Comparison of ENCODE assay signal across 1 fruit fly cellular context in the genomic region with DNA sequence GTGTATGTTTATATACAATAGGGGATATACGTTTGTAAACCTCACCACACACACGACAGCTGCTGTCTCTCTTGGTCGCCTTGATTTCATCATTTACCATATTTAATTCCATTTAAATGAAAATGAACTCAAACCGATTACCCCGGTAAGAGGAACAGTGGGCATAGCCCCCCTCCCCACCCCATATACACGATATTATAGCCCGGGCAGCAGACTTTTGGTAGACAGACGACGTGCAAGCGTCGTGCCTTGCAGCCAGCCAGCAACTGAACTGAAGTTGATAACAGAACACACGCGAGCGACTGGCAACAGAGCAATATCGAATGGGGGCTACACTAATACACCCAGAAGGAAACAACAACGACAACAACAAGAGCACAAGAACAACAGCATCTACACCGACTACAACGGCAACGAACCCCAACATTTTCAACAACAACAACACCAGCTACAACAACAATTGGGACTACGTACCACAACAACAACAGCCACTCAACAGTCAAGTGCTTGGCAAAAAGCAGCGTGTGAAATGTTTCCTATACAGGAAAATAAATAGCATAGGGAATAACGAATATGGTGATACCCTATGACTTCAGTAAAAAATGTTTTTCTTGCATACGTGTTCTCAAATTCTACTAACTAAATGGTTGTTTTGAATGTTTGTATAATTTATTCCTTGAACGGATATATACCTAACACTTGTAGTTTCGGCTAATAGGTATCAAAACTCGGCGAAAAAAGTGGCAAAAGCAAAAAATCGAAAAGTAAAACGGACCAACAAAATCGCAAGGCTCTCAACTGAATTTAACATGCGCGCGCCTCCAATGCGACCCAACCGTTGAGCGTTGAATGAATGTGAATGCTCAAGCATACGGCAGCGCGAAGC.
A peak's percentile ranks its signal among the peaks of the same experiment; 100 is the strongest.
TF ChIP-seq lines count a peak whose summit lies in the region.

No protein-coding gene starts in this region.

TF ChIP-seq in whole organism, embryonic, 481 proteins besides CTCF, POLR2A, EP300 and RAD21 (continued from another document):
- peak; percentile 77 for TF ChIP-seq wor (GFP tag; IDR thresholded peaks at IDR 0.05; lab: Robert Waterston, UW)
- peak; percentile 55 for TF ChIP-seq CG11696 (GFP tag; IDR thresholded peaks at IDR 0.05; lab: Robert Waterston, UW)
- peak; percentile 55 for TF ChIP-seq ham (GFP tag; IDR thresholded peaks at IDR 0.05; lab: Robert Waterston, UW)
- peak; percentile 77 for TF ChIP-seq Sox100B (GFP tag; optimal IDR thresholded peaks at IDR 0.05; lab: Kevin White, UChicago)
- TF ChIP-seq CG15601 (tag; optimal IDR thresholded peaks at IDR 0.05; lab: Kevin White, UChicago) = peak; percentile 41
- peak; percentile 83 for TF ChIP-seq Mrtf (GFP tag; IDR thresholded peaks at IDR 0.05; lab: Robert Waterston, UW)
- peak; percentile 63 for TF ChIP-seq ATbp (GFP tag; optimal IDR thresholded peaks at IDR 0.05; lab: Kevin White, UChicago)
- peak; percentile 79 for TF ChIP-seq eyg (GFP tag; optimal IDR thresholded peaks at IDR 0.05; lab: Kevin White, UChicago)
- peak; percentile 97 for TF ChIP-seq mirr (GFP tag; optimal IDR thresholded peaks at IDR 0.05; lab: Kevin White, UChicago)
- peak; percentile 70 for TF ChIP-seq CG9817 (tag; optimal IDR thresholded peaks at IDR 0.05; lab: Kevin White, UChicago)
- no peak for TF ChIP-seq Tbp (GFP tag; optimal IDR thresholded peaks at IDR 0.05; lab: Kevin White, UChicago)
- TF ChIP-seq BtbVII (GFP tag; optimal IDR thresholded peaks at IDR 0.05; lab: Kevin White, UChicago) = peak; percentile 56
- TF ChIP-seq CG4360 (GFP tag; IDR thresholded peaks at IDR 0.05; lab: Robert Waterston, UW) = peak; percentile 100
- peak; percentile 71 for TF ChIP-seq zfh2 (GFP tag; optimal IDR thresholded peaks at IDR 0.05; lab: Kevin White, UChicago)
- peak; percentile 63 for TF ChIP-seq Bdp1 (GFP tag; optimal IDR thresholded peaks at IDR 0.05; lab: Kevin White, UChicago)
- peak; percentile 78 for TF ChIP-seq danr (GFP tag; IDR thresholded peaks at IDR 0.05; lab: Robert Waterston, UW)
- peak; percentile 71 for TF ChIP-seq slp2 (GFP tag; optimal IDR thresholded peaks at IDR 0.05; lab: Kevin White, UChicago)
- TF ChIP-seq CG4730 (GFP tag; IDR thresholded peaks at IDR 0.05; lab: Robert Waterston, UW) = peak; percentile 85
- TF ChIP-seq crc (GFP tag; optimal IDR thresholded peaks at IDR 0.05; lab: Kevin White, UChicago) = peak; percentile 83
- TF ChIP-seq pb (GFP tag; optimal IDR thresholded peaks at IDR 0.05; lab: Kevin White, UChicago) = peak; percentile 66
- peak; percentile 64 for TF ChIP-seq Opbp (GFP tag; IDR thresholded peaks at IDR 0.05; lab: Robert Waterston, UW; ENCODE audit: partially characterized antibody)
- peak; percentile 89 for TF ChIP-seq Deaf1 (tag; optimal IDR thresholded peaks at IDR 0.05; lab: Kevin White, UChicago)
- TF ChIP-seq cg (GFP tag; optimal IDR thresholded peaks at IDR 0.05; lab: Kevin White, UChicago) = peak; percentile 72
- TF ChIP-seq kni (GFP tag; optimal IDR thresholded peaks at IDR 0.05; lab: Kevin White, UChicago) = peak; percentile 39
- peak; percentile 89 for TF ChIP-seq CG15269 (tag; optimal IDR thresholded peaks at IDR 0.05; lab: Kevin White, UChicago)
- peak; percentile 62 for TF ChIP-seq Max (GFP tag; optimal IDR thresholded peaks at IDR 0.05; lab: Kevin White, UChicago)
- peak; percentile 76 for TF ChIP-seq Chrac-16 (GFP tag; optimal IDR thresholded peaks at IDR 0.05; lab: Kevin White, UChicago)
- TF ChIP-seq CG14860 (GFP tag; IDR thresholded peaks at IDR 0.05; lab: Robert Waterston, UW; ENCODE audit: partially characterized antibody) = no peak
- peak; percentile 8; the same call in 1 of the 2 replicates for TF ChIP-seq dan (GFP tag; IDR thresholded peaks at IDR 0.05; lab: Robert Waterston, UW)
- TF ChIP-seq CG15011 (GFP tag; optimal IDR thresholded peaks at IDR 0.05; lab: Kevin White, UChicago) = peak; percentile 76
- TF ChIP-seq CG10979 (tag; optimal IDR thresholded peaks at IDR 0.05; lab: Kevin White, UChicago) = peak; percentile 77
- peak; percentile 66 for TF ChIP-seq salm (tag; optimal IDR thresholded peaks at IDR 0.05; lab: Kevin White, UChicago)
- peak; percentile 96 for TF ChIP-seq sens (GFP tag; lab: Kevin White, UChicago)
- peak; percentile 74 for TF ChIP-seq ken (GFP tag; IDR thresholded peaks at IDR 0.05; lab: Robert Waterston, UW)
- peak; percentile 8 for TF ChIP-seq CG6854 (GFP tag; optimal IDR thresholded peaks at IDR 0.05; lab: Kevin White, UChicago)
- TF ChIP-seq lmd (GFP tag; IDR thresholded peaks at IDR 0.05; lab: Robert Waterston, UW) = peak; percentile 90
